Worm (Caenorhabditis elegans) whole organism, L1 larva: ENCODE measurements around the gene EGAP2.2.

Source experiments
- blmp-1 ChIP-seq: fragments of 150-350 bp; optimal IDR thresholded peaks from 2 replicates; lab custom pipeline; 2014; ENCODE audit warnings: missing biosample characterization, missing genetic modification characterization
- egl-13 ChIP-seq: sonication (generic microtip); optimal IDR thresholded peaks from 2 replicates; lab custom pipeline; 2016; ENCODE audit warnings: missing genotype, missing genetic modification reagents, missing genetic modification characterization, missing compliant biosample characterization
- hlh-17 ChIP-seq: fragments of 200-800 bp; sonication (Bioruptor generic); optimal IDR thresholded peaks from 2 replicates; lab custom pipeline; 2018; ENCODE audit warnings: missing genetic modification characterization, mild to moderate bottlenecking, missing compliant biosample characterization, moderate library complexity, borderline replicate concordance
- lsy-2 ChIP-seq, 2 experiments: fragments of 150-350 bp; optimal IDR thresholded peaks; 2 replicates each; lab custom pipeline; 2014; ENCODE audit warnings: missing biosample characterization in 2 of 2, missing genetic modification characterization in 2 of 2
- mdl-1 ChIP-seq, 2 experiments: fragments of 150-350 bp; optimal IDR thresholded peaks; 2 replicates each; lab custom pipeline; 2014 to 2017; ENCODE audit warnings: missing biosample characterization in 2 of 2, missing genetic modification characterization in 2 of 2, inconsistent platforms in 1 of 2
- nhr-28 ChIP-seq: fragments of 150-350 bp; optimal IDR thresholded peaks from 2 replicates; lab custom pipeline; 2014; ENCODE audit warnings: missing biosample characterization, missing genetic modification characterization
- tbx-2 ChIP-seq: sonication (generic microtip); optimal IDR thresholded peaks from 2 replicates; lab custom pipeline; 2016; ENCODE audit warnings: missing genetic modification characterization, missing compliant biosample characterization

- TF ChIP-seq tbx-2 (tag; lab: Kevin White, UChicago) (no peak), egl-13 (tag; lab: Kevin White, UChicago) (no peak), lsy-2 (tag; optimal IDR thresholded peaks at IDR 0.05; lab: Kevin White, UChicago) (no peak), hlh-17 (no peak), nhr-28 (tag; lab: Kevin White, UChicago) (no peak), mdl-1 (tag; optimal IDR thresholded peaks at IDR 0.05; lab: Kevin White, UChicago) (no peak), blmp-1 (peak; percentile 19)
Observed at ce11 chrII:5183207-5183606, 46.5 kb upstream of the EGAP2.2 start.
